Worm (Caenorhabditis elegans): ENCODE measurements around the gene T19H12.2.

T19H12.2 gene

ce11 chrV:4933268-4933667 is 43.0 kb downstream of the T19H12.2 start:
- no peak for TF ChIP-seq dao-5 (tag; optimal IDR thresholded peaks at IDR 0.05)
- TF ChIP-seq him-1 (tag; optimal IDR thresholded peaks at IDR 0.05): no peak
- no peak for TF ChIP-seq W03F9.2 (tag; optimal IDR thresholded peaks at IDR 0.05)

ce11 chrV:4934406-4934805 is 44.2 kb downstream of the T19H12.2 start, which contains the start of gene catp-2:
catp-2 (plus strand) TSS chrV:4934706.
- TF ChIP-seq W03F9.2 (tag; optimal IDR thresholded peaks at IDR 0.05) (no peak), him-1 (tag; optimal IDR thresholded peaks at IDR 0.05) (no peak), dao-5 (tag; optimal IDR thresholded peaks at IDR 0.05) (no peak)

- no peak for TF ChIP-seq dao-5 (tag; optimal IDR thresholded peaks at IDR 0.05)
- TF ChIP-seq W03F9.2 (tag; optimal IDR thresholded peaks at IDR 0.05): no peak
- TF ChIP-seq him-1 (tag; optimal IDR thresholded peaks at IDR 0.05): no peak
Observed at ce11 chrV:4935096-4935495, 44.9 kb downstream of the T19H12.2 start.

DNA sequence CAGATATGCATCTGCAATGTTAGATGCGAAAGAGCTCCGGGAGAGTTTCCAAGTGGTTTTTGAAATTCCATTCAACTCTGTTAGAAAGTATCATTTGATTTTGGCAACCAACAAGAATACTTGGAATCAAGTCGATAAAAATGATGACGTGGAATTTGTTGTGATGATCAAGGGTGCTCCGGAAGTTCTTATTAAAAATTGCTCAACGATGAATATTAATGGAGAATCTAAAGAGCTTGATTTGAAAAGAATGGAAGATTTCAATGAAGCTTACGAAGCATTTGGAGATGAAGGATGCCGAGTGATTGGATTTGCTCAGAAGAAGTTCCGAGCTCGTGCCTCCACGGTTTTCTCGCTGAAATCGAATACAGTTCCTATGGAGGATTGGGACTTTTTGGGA is 47.1 kb downstream of the T19H12.2 start:
- TF ChIP-seq W03F9.2 (tag; optimal IDR thresholded peaks at IDR 0.05) (no peak), him-1 (tag; optimal IDR thresholded peaks at IDR 0.05) (no peak), dao-5 (tag; optimal IDR thresholded peaks at IDR 0.05) (no peak)

Measured in whole organism, L4/young adult.